Worm (Caenorhabditis elegans) whole organism, L1 larva: ENCODE data around the gene F13E9.11.
A peak's percentile ranks its signal among the peaks of the same experiment; 100 is the strongest.

Experiments
- F16B12.6 ChIP-seq: fragments of 150-350 bp; optimal IDR thresholded peaks from 2 replicates; lab custom pipeline; 2014; ENCODE audit warnings: missing biosample characterization, missing genetic modification characterization
- aha-1 ChIP-seq: fragments of 150-350 bp; optimal IDR thresholded peaks from 2 replicates; lab custom pipeline; 2014; ENCODE audit warnings: missing biosample characterization, missing genetic modification characterization
- blmp-1 ChIP-seq: fragments of 150-350 bp; optimal IDR thresholded peaks from 2 replicates; lab custom pipeline; 2014; ENCODE audit warnings: missing biosample characterization, missing genetic modification characterization
- ceh-63 ChIP-seq: fragments of 200-800 bp; sonication (Bioruptor generic); optimal IDR thresholded peaks from 2 replicates; lab custom pipeline; 2018; ENCODE audit warnings: mild to moderate bottlenecking, missing genetic modification characterization, missing compliant biosample characterization
- ceh-82 ChIP-seq, 3 experiments: fragments of 150-350 bp in 1 of 3; sonication (generic microtip) in 2 of 3; optimal IDR thresholded peaks; 2 replicates each; lab custom pipeline; 2014 to 2017; ENCODE audit warnings: missing biosample characterization in 3 of 3, missing genetic modification characterization in 3 of 3
- ceh-88 ChIP-seq: fragments of 200-800 bp; sonication (Bioruptor generic); IDR thresholded peaks from 2 replicates; pipeline ENCODE4 v1.3.6; 2022; ENCODE audit warnings: missing genetic modification characterization, missing compliant biosample characterization
- dpl-1 ChIP-seq, 3 experiments: fragments of 150-350 bp in 2 of 3; sonication (generic microtip) in 1 of 3; optimal IDR thresholded peaks; 2 replicates each; lab custom pipeline; 2014 to 2017; ENCODE audit warnings: missing biosample characterization in 3 of 3, missing genetic modification characterization in 3 of 3, missing genetic modification reagents in 3 of 3
- dsc-1 ChIP-seq: sonication (generic microtip); optimal IDR thresholded peaks from 2 replicates; lab custom pipeline; 2016; ENCODE audit warnings: mild to moderate bottlenecking, missing genetic modification characterization, missing compliant biosample characterization
- efl-1 ChIP-seq, 4 experiments: fragments of 150-350 bp; optimal IDR thresholded peaks in 3 of 4; peaks in 1 of 4; 1 replicate in 1 of 4; 2 replicates in 3 of 4; lab custom pipeline; 2014; ENCODE audit warnings: missing biosample characterization in 2 of 4, missing genetic modification characterization in 2 of 4, missing genetic modification reagents in 2 of 4
- elt-3 ChIP-seq, 6 experiments: fragments of 150-350 bp in 1 of 6; sonication (generic microtip); optimal IDR thresholded peaks; 2 replicates each; lab custom pipeline; 2017 to 2018; ENCODE audit warnings: missing biosample characterization in 6 of 6, missing genetic modification characterization in 6 of 6, inconsistent platforms in 1 of 6
- fkh-10 ChIP-seq: sonication (generic microtip); optimal IDR thresholded peaks from 2 replicates; lab custom pipeline; 2017; ENCODE audit warnings: missing biosample characterization, missing genetic modification reagents, missing genetic modification characterization
- fkh-8 ChIP-seq: sonication (generic microtip); optimal IDR thresholded peaks from 2 replicates; lab custom pipeline; 2016; ENCODE audit warnings: mild to moderate bottlenecking, missing genetic modification characterization, missing compliant biosample characterization
- fos-1 ChIP-seq: fragments of 150-350 bp; optimal IDR thresholded peaks from 2 replicates; lab custom pipeline; 2014; ENCODE audit warnings: missing biosample characterization, missing genetic modification characterization
- lin-14 ChIP-seq: fragments of 200-800 bp; sonication (Bioruptor generic); optimal IDR thresholded peaks from 2 replicates; lab custom pipeline; 2018; ENCODE audit warnings: mild to moderate bottlenecking, missing genetic modification characterization, moderate library complexity, missing compliant biosample characterization
- lin-35 ChIP-seq, 2 experiments: fragments of 150-350 bp; optimal IDR thresholded peaks; 2 replicates each; lab custom pipeline; 2014; ENCODE audit warnings: missing biosample characterization in 2 of 2, missing genetic modification characterization in 2 of 2, missing genetic modification reagents in 2 of 2
- lin-39 ChIP-seq: fragments of 150-350 bp; optimal IDR thresholded peaks from 2 replicates; lab custom pipeline; 2014; ENCODE audit warnings: missing biosample characterization, missing genetic modification reagents, missing genetic modification characterization
- lsy-2 ChIP-seq, 2 experiments: fragments of 150-350 bp; optimal IDR thresholded peaks; 2 replicates each; lab custom pipeline; 2014; ENCODE audit warnings: missing biosample characterization in 2 of 2, missing genetic modification characterization in 2 of 2
- mdl-1 ChIP-seq, 2 experiments: fragments of 150-350 bp; optimal IDR thresholded peaks; 2 replicates each; lab custom pipeline; 2014 to 2017; ENCODE audit warnings: missing biosample characterization in 2 of 2, missing genetic modification characterization in 2 of 2, inconsistent platforms in 1 of 2
- mep-1 ChIP-seq: fragments of 150-350 bp; optimal IDR thresholded peaks from 2 replicates; lab custom pipeline; 2014; ENCODE audit warnings: missing biosample characterization, missing genetic modification characterization
- nhr-12 ChIP-seq: sonication (generic microtip); optimal IDR thresholded peaks from 2 replicates; lab custom pipeline; 2017; ENCODE audit warnings: missing biosample characterization, missing genetic modification characterization
- nhr-19 ChIP-seq: fragments of 200-800 bp; sonication (Bioruptor generic); conservative IDR thresholded peaks from 2 replicates; pipeline ENCODE4 v1.3.6; 2022; ENCODE audit warnings: missing genetic modification characterization, missing compliant biosample characterization
- nhr-20 ChIP-seq: sonication (generic microtip); optimal IDR thresholded peaks from 2 replicates; lab custom pipeline; 2016; ENCODE audit warnings: mild to moderate bottlenecking, missing genetic modification characterization, missing compliant biosample characterization
- nhr-47 ChIP-seq: sonication (generic microtip); optimal IDR thresholded peaks from 2 replicates; lab custom pipeline; 2016; ENCODE audit warnings: mild to moderate bottlenecking, missing genetic modification characterization, moderate library complexity, missing compliant biosample characterization
- nhr-71 ChIP-seq: sonication (generic microtip); optimal IDR thresholded peaks from 2 replicates; lab custom pipeline; 2016; ENCODE audit warnings: mild to moderate bottlenecking, missing genetic modification characterization, moderate library complexity, missing compliant biosample characterization
- nhr-76 ChIP-seq: sonication (generic microtip); optimal IDR thresholded peaks from 2 replicates; lab custom pipeline; 2017; ENCODE audit warnings: missing biosample characterization, missing genetic modification characterization
- nhr-85 ChIP-seq: sonication (generic microtip); peaks from one replicate; lab custom pipeline; 2016; ENCODE audit warnings: missing genetic modification characterization, inconsistent platforms, missing compliant biosample characterization
- nhr-90 ChIP-seq: sonication (generic microtip); optimal IDR thresholded peaks from 2 replicates; lab custom pipeline; 2016; ENCODE audit warnings: mild to moderate bottlenecking, missing genetic modification characterization, missing compliant biosample characterization; ENCODE audit not compliant: poor library complexity
- rnt-1 ChIP-seq: sonication (generic microtip); optimal IDR thresholded peaks from 2 replicates; lab custom pipeline; 2016; ENCODE audit warnings: mild to moderate bottlenecking, missing genetic modification characterization, moderate library complexity, missing compliant biosample characterization
- skn-1 ChIP-seq: fragments of 150-350 bp; optimal IDR thresholded peaks from 2 replicates; lab custom pipeline; 2014; ENCODE audit warnings: missing biosample characterization, missing genetic modification characterization
- snpc-4 ChIP-seq: fragments of 150-350 bp; optimal IDR thresholded peaks from 2 replicates; lab custom pipeline; 2014; ENCODE audit warnings: missing biosample characterization, missing genetic modification characterization
- snu-23 ChIP-seq: sonication (generic microtip); optimal IDR thresholded peaks from 2 replicates; lab custom pipeline; 2016; ENCODE audit warnings: missing genetic modification characterization, missing compliant biosample characterization
- swsn-7 ChIP-seq: sonication (generic microtip); optimal IDR thresholded peaks from 2 replicates; lab custom pipeline; 2016; ENCODE audit warnings: missing genetic modification characterization, missing compliant biosample characterization
- tbx-2 ChIP-seq: sonication (generic microtip); optimal IDR thresholded peaks from 2 replicates; lab custom pipeline; 2016; ENCODE audit warnings: missing genetic modification characterization, missing compliant biosample characterization
- unc-130 ChIP-seq: fragments of 150-350 bp; optimal IDR thresholded peaks from 2 replicates; lab custom pipeline; 2017; ENCODE audit warnings: missing biosample characterization, missing genetic modification characterization, inconsistent platforms
- unc-30 ChIP-seq: sonication (generic microtip); optimal IDR thresholded peaks from 2 replicates; lab custom pipeline; 2017; ENCODE audit warnings: missing biosample characterization, missing genetic modification characterization
- xbp-1 ChIP-seq: sonication (generic microtip); optimal IDR thresholded peaks from 2 replicates; lab custom pipeline; 2016; ENCODE audit warnings: missing genetic modification characterization, missing compliant biosample characterization
- ztf-11 ChIP-seq, 2 experiments: sonication (generic microtip); optimal IDR thresholded peaks; 2 replicates each; lab custom pipeline; 2016 to 2017; ENCODE audit warnings: missing genetic modification characterization in 2 of 2, missing biosample characterization in 1 of 2, missing compliant biosample characterization in 1 of 2

Gene F13E9.11

ce11 chrIV:10851833-10852232, 17.1 kb downstream of the F13E9.11 start, which contains the start of gene T11G6.4:
T11G6.4 (minus strand) TSS chrIV:10851933.
- TF ChIP-seq nhr-90 (tag; lab: Kevin White, UChicago), result no peak
- TF ChIP-seq lin-14 (GFP tag; lab: Kevin White, UChicago), result no peak
- no peak for TF ChIP-seq efl-1 (optimal IDR thresholded peaks at IDR 0.05; lab: Kevin White, UChicago)
- TF ChIP-seq efl-1 (GFP tag; optimal IDR thresholded peaks at IDR 0.05 in 1 of 2; lab: Kevin White, UChicago), result no peak
- no peak for TF ChIP-seq aha-1 (tag; lab: Kevin White, UChicago)
- TF ChIP-seq nhr-12, result no peak
- TF ChIP-seq nhr-71 (tag; lab: Kevin White, UChicago), result no peak
- no peak for TF ChIP-seq F16B12.6 (tag; lab: Kevin White, UChicago)
- no peak for TF ChIP-seq ceh-88 (GFP tag; lab: Robert Waterston, UW)
- TF ChIP-seq fkh-10, result no peak
- no peak for TF ChIP-seq mdl-1 (tag; optimal IDR thresholded peaks at IDR 0.05; lab: Kevin White, UChicago)
- TF ChIP-seq ceh-63 (GFP tag; lab: Kevin White, UChicago), result no peak
- TF ChIP-seq lin-39 (tag; lab: Kevin White, UChicago), result no peak
- TF ChIP-seq mep-1 (tag; lab: Kevin White, UChicago), result no peak
- TF ChIP-seq nhr-85 (tag; lab: Kevin White, UChicago), result no peak
- no peak for TF ChIP-seq snu-23 (GFP tag; lab: Kevin White, UChicago)
- TF ChIP-seq nhr-76 (tag; lab: Kevin White, UChicago), result no peak
- no peak for TF ChIP-seq blmp-1
- TF ChIP-seq, all 84 proteins: peak for 0

ce11 chrIV:10851136-10851535, 17.8 kb downstream of the F13E9.11 start:
- TF ChIP-seq fkh-10 (no peak), efl-1 (optimal IDR thresholded peaks at IDR 0.05; lab: Kevin White, UChicago) (no peak), efl-1 (GFP tag; optimal IDR thresholded peaks at IDR 0.05 in 1 of 2; lab: Kevin White, UChicago) (peak in 1 of 2 experiments; percentile 80)

- peak in 1 of 2 experiments; percentile 59 for TF ChIP-seq mdl-1 (tag; optimal IDR thresholded peaks at IDR 0.05; lab: Kevin White, UChicago)
- no peak for TF ChIP-seq fkh-8 (tag; lab: Kevin White, UChicago)
- TF ChIP-seq ztf-11 (tag; optimal IDR thresholded peaks at IDR 0.05; lab: Kevin White, UChicago), result no peak
- TF ChIP-seq nhr-71 (tag; lab: Kevin White, UChicago), result peak; percentile 48
- TF ChIP-seq unc-30, result no peak
- TF ChIP-seq swsn-7, result peak; percentile 16
- peak; percentile 87 to 97 for TF ChIP-seq lsy-2 (tag; optimal IDR thresholded peaks at IDR 0.05; lab: Kevin White, UChicago)
- peak; percentile 18 for TF ChIP-seq nhr-20 (tag; lab: Kevin White, UChicago)
- TF ChIP-seq snu-23 (GFP tag; lab: Kevin White, UChicago), result peak; percentile 50
- TF ChIP-seq lin-35 (GFP tag; optimal IDR thresholded peaks at IDR 0.05; lab: Kevin White, UChicago), result peak; percentile 3 to 65
- TF ChIP-seq fos-1 (tag; lab: Kevin White, UChicago), result no peak
- peak; percentile 49 for TF ChIP-seq rnt-1 (tag; lab: Kevin White, UChicago)
- TF ChIP-seq xbp-1 (tag; lab: Kevin White, UChicago), result peak; percentile 37
- peak; percentile 45 for TF ChIP-seq mep-1 (tag; lab: Kevin White, UChicago)
- TF ChIP-seq skn-1, result peak; percentile 37
- no peak for TF ChIP-seq elt-3 (tag; optimal IDR thresholded peaks at IDR 0.05; lab: Kevin White, UChicago)
- TF ChIP-seq snpc-4 (tag; lab: Kevin White, UChicago), result peak; percentile 6
- TF ChIP-seq nhr-47 (tag; lab: Kevin White, UChicago), result peak; percentile 10
- TF ChIP-seq dpl-1 (GFP tag; optimal IDR thresholded peaks at IDR 0.05; lab: Kevin White, UChicago), result peak in 2 of 3 experiments; percentile 46 to 51
- TF ChIP-seq dsc-1 (tag; lab: Kevin White, UChicago), result peak; percentile 3
- peak; percentile 81 for TF ChIP-seq F16B12.6 (tag; lab: Kevin White, UChicago)
- peak in 1 of 3 experiments; percentile 33 for TF ChIP-seq ceh-82 (tag; optimal IDR thresholded peaks at IDR 0.05; lab: Kevin White, UChicago)
- peak; percentile 39 to 52 for TF ChIP-seq efl-1 (optimal IDR thresholded peaks at IDR 0.05; lab: Kevin White, UChicago)
- peak; percentile 48 to 95 for TF ChIP-seq efl-1 (GFP tag; optimal IDR thresholded peaks at IDR 0.05 in 1 of 2; lab: Kevin White, UChicago)
- TF ChIP-seq tbx-2 (tag; lab: Kevin White, UChicago), result peak; percentile 4
- TF ChIP-seq blmp-1, result peak; percentile 4
- peak; percentile 14 for TF ChIP-seq unc-130 (tag; lab: Kevin White, UChicago)
- no peak for TF ChIP-seq nhr-19
- TF ChIP-seq, all 84 proteins: peak for 21
Measured at ce11 chrIV:10842705-10843364, 26.1 kb downstream of the F13E9.11 start, which contains the start of gene T11G6.5. T11G6.5 (minus strand) TSS chrIV:10842755.
